Worm (Caenorhabditis elegans): ENCODE data around the gene hum-6.

hum-6 gene

ce11 chrX:2302782-2303181, at the start of gene hum-6:
hum-6 (plus strand) TSS chrX:2303082.
- TF ChIP-seq unc-62 (GFP tag; optimal IDR thresholded peaks at IDR 0.05) = no peak

ce11 chrX:2258001-2258400, 44.9 kb upstream of the hum-6 start, which contains the start of gene crn-4:
crn-4 (minus strand) TSS chrX:2258101.
- TF ChIP-seq unc-62 (GFP tag; optimal IDR thresholded peaks at IDR 0.05) = no peak

DNA sequence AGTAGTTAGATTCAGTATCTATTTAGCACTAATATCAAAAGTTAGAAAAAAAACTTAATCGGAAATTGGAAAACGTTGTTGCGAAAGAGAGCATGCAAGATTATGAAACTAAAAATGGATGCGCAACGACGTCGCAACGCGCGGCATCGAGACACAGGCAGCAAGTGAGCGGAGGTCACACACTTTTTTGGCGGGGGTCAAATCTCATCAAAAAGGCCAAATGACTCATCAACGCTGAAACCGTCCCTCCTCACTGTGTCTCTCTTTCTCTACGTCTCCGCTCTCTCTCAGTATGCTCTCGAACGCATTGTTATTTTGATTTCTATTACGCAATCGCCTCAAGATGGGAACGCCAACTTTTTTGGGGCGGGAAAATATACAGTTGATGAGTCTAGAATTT, 44.5 kb upstream of the hum-6 start:
- no peak for TF ChIP-seq unc-62 (GFP tag; optimal IDR thresholded peaks at IDR 0.05)

ce11 chrX:2261003-2261402, 41.9 kb upstream of the hum-6 start, which contains the start of gene AH9.3:
AH9.3 (minus strand) TSS chrX:2261103.
- no peak for TF ChIP-seq unc-62 (GFP tag; optimal IDR thresholded peaks at IDR 0.05)

DNA sequence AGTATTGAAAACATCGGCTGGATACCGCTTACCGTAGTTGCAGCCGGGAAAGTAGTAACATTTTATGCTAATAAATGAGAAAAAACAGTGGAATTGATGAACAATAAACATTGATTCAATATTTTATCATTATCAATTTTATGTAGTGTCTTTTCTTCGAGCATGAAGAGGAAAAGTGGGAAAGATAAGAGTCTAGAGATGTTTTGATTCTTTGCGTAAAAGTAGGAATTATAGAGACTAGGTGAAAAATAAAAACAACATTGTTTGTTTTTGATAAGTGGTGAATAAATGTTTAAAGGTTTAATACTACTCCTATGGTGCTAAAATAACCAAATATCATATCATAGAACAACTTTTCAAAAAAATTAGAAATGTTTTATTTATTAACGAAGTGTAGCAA, 40.5 kb upstream of the hum-6 start:
- no peak for TF ChIP-seq unc-62 (GFP tag; optimal IDR thresholded peaks at IDR 0.05)

ce11 chrX:2265069-2265468, 37.8 kb upstream of the hum-6 start:
- TF ChIP-seq unc-62 (GFP tag; optimal IDR thresholded peaks at IDR 0.05) = no peak

DNA sequence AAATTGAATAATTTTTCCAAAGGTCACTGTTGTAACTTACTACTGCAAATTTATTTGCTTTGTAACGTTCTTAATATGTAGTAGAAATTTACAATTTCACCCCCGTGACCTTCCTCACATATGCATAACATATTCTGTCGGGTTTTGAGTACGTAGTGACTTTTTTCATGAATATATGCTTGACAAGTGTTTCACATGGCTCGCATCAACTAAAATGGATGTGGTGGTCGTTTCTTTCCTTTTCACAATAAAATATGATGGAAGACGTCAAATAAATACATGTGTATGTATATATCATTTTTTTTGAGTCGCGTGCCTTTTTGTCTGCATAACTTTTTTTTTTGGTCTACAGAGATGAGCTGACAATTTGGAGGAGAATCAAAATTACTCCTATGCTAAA, 36.5 kb upstream of the hum-6 start:
- TF ChIP-seq unc-62 (GFP tag; optimal IDR thresholded peaks at IDR 0.05) = no peak

- no peak for TF ChIP-seq unc-62 (GFP tag; optimal IDR thresholded peaks at IDR 0.05)
Measured at ce11 chrX:2266777-2267176, 36.1 kb upstream of the hum-6 start.

- no peak for TF ChIP-seq unc-62 (GFP tag; optimal IDR thresholded peaks at IDR 0.05)
Measured at ce11 chrX:2267956-2268355, 34.9 kb upstream of the hum-6 start, which contains the start of gene AH9.6. AH9.6 (minus strand) TSS chrX:2268138.

DNA sequence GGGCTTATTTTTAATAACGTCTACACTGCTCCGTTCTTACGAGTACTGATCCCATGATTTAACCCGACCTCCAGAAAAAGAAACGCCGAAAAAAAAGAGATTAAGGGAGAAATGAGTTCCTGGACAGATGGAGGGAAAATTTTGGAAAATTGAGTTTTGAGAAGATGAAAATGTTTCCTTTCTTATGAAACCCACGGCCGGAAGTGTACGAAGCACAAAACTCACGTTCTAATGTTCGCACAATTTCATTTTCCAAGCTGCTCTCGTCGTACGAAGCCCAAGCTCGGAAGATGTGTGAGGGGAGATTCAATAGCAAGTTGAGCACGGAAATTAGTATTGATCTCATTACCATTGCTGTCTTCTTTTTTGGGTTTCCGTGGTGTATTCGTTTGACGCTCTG, 31.5 kb upstream of the hum-6 start:
- no peak for TF ChIP-seq unc-62 (GFP tag; optimal IDR thresholded peaks at IDR 0.05)

- no peak for TF ChIP-seq unc-62 (GFP tag; optimal IDR thresholded peaks at IDR 0.05)
Measured at ce11 chrX:2274237-2274636, 28.6 kb upstream of the hum-6 start, which contains the start of gene AH9.4. AH9.4 (minus strand) TSS chrX:2274337.

DNA sequence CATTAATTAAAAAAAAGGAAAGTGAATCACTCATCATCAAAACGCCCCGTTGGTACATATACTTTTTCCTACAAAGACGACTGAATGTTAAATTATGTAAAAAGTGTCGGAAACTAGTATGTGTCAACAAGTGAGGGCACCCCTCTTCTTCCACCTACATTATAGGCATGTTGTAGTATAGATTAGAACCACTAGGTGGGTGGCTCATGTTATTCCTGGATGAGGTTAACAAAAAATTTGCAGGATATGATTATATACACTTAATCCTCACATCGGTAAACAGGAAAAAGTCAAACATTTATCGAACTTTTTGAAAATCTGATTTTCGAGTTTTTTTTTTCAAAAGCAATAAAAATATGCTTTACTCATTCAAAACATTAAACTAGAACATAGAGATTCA, 26.9 kb upstream of the hum-6 start:
- TF ChIP-seq unc-62 (GFP tag; optimal IDR thresholded peaks at IDR 0.05) = no peak

ce11 chrX:2287092-2287491, 15.8 kb upstream of the hum-6 start, which contains the start of gene sav-1:
sav-1 (minus strand) TSS chrX:2287192.
- no peak for TF ChIP-seq unc-62 (GFP tag; optimal IDR thresholded peaks at IDR 0.05)

DNA sequence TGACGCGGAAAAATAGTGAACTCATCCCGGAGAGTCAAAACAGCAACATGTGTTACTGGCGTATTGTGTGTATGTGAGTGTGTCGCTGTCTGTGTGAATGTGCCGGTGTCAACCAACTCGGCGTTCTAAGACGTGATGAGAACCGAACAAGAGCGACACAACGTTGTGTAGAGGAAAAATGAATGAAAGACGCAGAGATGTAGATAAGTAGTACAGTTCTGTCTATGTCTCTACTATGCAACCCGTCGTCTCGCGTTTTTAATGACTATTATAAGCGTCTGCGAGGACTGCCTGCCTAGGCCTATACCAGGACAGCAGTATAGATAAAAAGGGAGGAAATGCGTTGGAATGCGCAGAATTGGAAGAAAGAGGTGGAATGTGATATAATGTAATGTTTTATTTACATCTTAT, 14.9 kb upstream of the hum-6 start:
- no peak for TF ChIP-seq unc-62 (GFP tag; optimal IDR thresholded peaks at IDR 0.05)

DNA sequence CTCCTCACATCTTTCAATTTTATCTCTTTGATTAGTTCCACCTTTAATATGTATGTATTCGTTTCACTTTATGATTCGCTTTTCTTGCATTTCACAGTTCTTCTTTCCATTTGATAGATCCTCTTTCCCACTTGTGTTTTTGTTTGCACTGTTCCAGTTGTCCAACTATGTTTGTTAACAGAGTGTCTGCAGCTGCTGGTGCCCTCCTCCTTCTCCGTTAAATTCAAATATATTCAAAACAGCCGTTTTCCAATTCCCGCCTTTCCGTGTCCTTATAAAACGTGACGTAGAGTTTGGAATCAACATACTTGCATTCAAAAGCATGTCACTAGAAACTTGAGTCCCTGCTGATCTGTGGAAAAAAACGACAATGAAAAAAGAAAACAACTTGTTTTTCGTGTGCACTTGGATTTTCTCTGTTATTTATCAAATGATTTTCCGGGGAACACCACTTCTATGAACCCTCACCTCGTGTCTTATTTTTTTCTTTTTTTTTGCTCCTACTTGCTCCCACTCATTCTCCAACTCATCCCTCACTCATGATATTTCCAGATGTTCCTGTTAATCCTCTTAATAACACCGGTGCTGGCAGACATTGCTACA, 8.6 kb upstream of the hum-6 start, which contains the start of gene T10H10.2:
Gene T10H10.2, plus strand, starts transcription at position 553 of the 603 bp plus-strand sequence.
- no peak for TF ChIP-seq unc-62 (GFP tag; optimal IDR thresholded peaks at IDR 0.05)

- TF ChIP-seq unc-62 (GFP tag; optimal IDR thresholded peaks at IDR 0.05) = no peak
Measured at ce11 chrX:2301821-2302220, 1.1 kb upstream of the hum-6 start.

DNA sequence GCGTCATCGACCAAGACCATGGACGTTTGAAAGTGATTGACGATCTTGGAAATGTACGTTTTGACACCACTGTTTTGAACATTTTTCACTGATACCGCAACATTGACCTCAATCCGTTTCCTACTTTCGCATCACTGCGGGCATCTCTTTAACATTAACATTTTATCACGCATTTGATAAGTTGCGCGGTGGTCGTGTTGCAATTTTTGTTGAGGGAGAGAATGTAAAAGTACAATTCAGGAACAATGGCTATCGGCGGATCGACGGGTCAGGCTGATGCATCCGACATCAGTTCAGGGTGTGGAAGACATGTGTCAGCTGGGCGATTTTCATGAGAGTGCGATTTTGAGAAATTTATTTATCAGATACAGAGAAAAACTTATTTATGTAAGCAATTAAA, 371 bp downstream of the hum-6 start:
- TF ChIP-seq unc-62 (GFP tag; optimal IDR thresholded peaks at IDR 0.05) = no peak

- no peak for TF ChIP-seq unc-62 (GFP tag; optimal IDR thresholded peaks at IDR 0.05)
Measured at ce11 chrX:2304496-2304895, 1.6 kb downstream of the hum-6 start.

Data from whole organism, dauer.